Worm (Caenorhabditis elegans) whole organism, L3 larva: Measurements from ENCODE around the gene ZC262.13.
"Not testable (repeated sequence)": the region's sequence is repeated elsewhere in the genome, so short reads cannot be mapped to it uniquely, and the experiment has no call there.

Experiments
- R02D3.7 ChIP-seq: fragments of 150-350 bp; optimal IDR thresholded peaks from 2 replicates; lab custom pipeline; 2014; ENCODE audit warnings: missing biosample characterization, missing genetic modification characterization
- ZK546.5 ChIP-seq: sonication (generic microtip); optimal IDR thresholded peaks from 2 replicates; lab custom pipeline; 2017; ENCODE audit warnings: missing biosample characterization, missing genetic modification characterization
- aly-2 ChIP-seq: fragments of 150-350 bp; optimal IDR thresholded peaks from 2 replicates; lab custom pipeline; 2014; ENCODE audit warnings: missing biosample characterization, missing genetic modification characterization
- ceh-82 ChIP-seq: fragments of 150-350 bp; optimal IDR thresholded peaks from 2 replicates; lab custom pipeline; 2014; ENCODE audit warnings: missing biosample characterization, missing genetic modification characterization
- ceh-9 ChIP-seq: sonication (generic microtip); optimal IDR thresholded peaks from 2 replicates; lab custom pipeline; 2018; ENCODE audit warnings: missing biosample characterization, missing genetic modification characterization
- daf-12 ChIP-seq: fragments of 150-350 bp; optimal IDR thresholded peaks from 2 replicates; lab custom pipeline; 2014; ENCODE audit warnings: missing biosample characterization, missing genetic modification reagents, missing genetic modification characterization
- egl-27 ChIP-seq: sonication (generic microtip); optimal IDR thresholded peaks from 4 replicates; lab custom pipeline; 2017; ENCODE audit warnings: missing biosample characterization, missing genetic modification reagents, missing genetic modification characterization
- egl-5 ChIP-seq: fragments of 150-350 bp; optimal IDR thresholded peaks from 2 replicates; lab custom pipeline; 2017; ENCODE audit warnings: missing biosample characterization, missing genetic modification reagents, missing genetic modification characterization, inconsistent platforms
- elt-1 ChIP-seq: fragments of 150-350 bp; optimal IDR thresholded peaks from 2 replicates; lab custom pipeline; 2014; ENCODE audit warnings: missing biosample characterization, missing genetic modification characterization
- elt-3 ChIP-seq, 3 experiments: fragments of 150-350 bp in 1 of 3; sonication (generic microtip) in 2 of 3; optimal IDR thresholded peaks; 2 replicates in 2 of 3; 4 replicates in 1 of 3; lab custom pipeline; 2014 to 2017; ENCODE audit warnings: missing biosample characterization in 3 of 3, missing genetic modification characterization in 3 of 3
- eor-1 ChIP-seq, 2 experiments: fragments of 150-350 bp; optimal IDR thresholded peaks; 2 replicates each; lab custom pipeline; 2014 to 2018; ENCODE audit warnings: missing biosample characterization in 2 of 2, missing genetic modification characterization in 2 of 2
- fkh-2 ChIP-seq: fragments of 150-350 bp; optimal IDR thresholded peaks from 2 replicates; lab custom pipeline; 2014; ENCODE audit warnings: missing biosample characterization, missing genetic modification reagents, missing genetic modification characterization
- hmg-11 ChIP-seq: sonication (generic microtip); optimal IDR thresholded peaks from 2 replicates; lab custom pipeline; 2016; ENCODE audit warnings: missing genetic modification characterization, missing compliant biosample characterization
- jun-1 ChIP-seq: fragments of 150-350 bp; optimal IDR thresholded peaks from 2 replicates; lab custom pipeline; 2014; ENCODE audit warnings: missing biosample characterization, missing genetic modification reagents, missing genetic modification characterization
- lin-15B ChIP-seq: fragments of 150-350 bp; optimal IDR thresholded peaks from 2 replicates; lab custom pipeline; 2014; ENCODE audit warnings: missing biosample characterization, missing genetic modification characterization
- lin-39 ChIP-seq: fragments of 150-350 bp; optimal IDR thresholded peaks from 2 replicates; lab custom pipeline; 2018; ENCODE audit warnings: missing biosample characterization, missing genetic modification reagents, missing genetic modification characterization
- mdl-1 ChIP-seq: fragments of 150-350 bp; optimal IDR thresholded peaks from 2 replicates; lab custom pipeline; 2014; ENCODE audit warnings: missing biosample characterization, missing genetic modification characterization
- nfya-1 ChIP-seq: sonication (generic microtip); optimal IDR thresholded peaks from 2 replicates; lab custom pipeline; 2017; ENCODE audit warnings: missing genetic modification characterization, mild to moderate bottlenecking, missing compliant biosample characterization, antibody characterized with exemption, moderate library complexity; ENCODE audit not compliant: insufficient read depth
- nhr-11 ChIP-seq: fragments of 150-350 bp; optimal IDR thresholded peaks from 2 replicates; lab custom pipeline; 2014; ENCODE audit warnings: missing biosample characterization, missing genetic modification characterization
- nhr-12 ChIP-seq: fragments of 150-350 bp; optimal IDR thresholded peaks from 2 replicates; lab custom pipeline; 2014; ENCODE audit warnings: missing biosample characterization, missing genetic modification characterization
- nhr-23 ChIP-seq: fragments of 150-350 bp; optimal IDR thresholded peaks from 2 replicates; lab custom pipeline; 2014; ENCODE audit warnings: missing biosample characterization, missing genetic modification reagents, missing genetic modification characterization
- nhr-237 ChIP-seq: fragments of 150-350 bp; optimal IDR thresholded peaks from 2 replicates; lab custom pipeline; 2014; ENCODE audit warnings: missing biosample characterization, missing genetic modification characterization
- nhr-25 ChIP-seq: sonication (generic microtip); optimal IDR thresholded peaks from 2 replicates; lab custom pipeline; 2017; ENCODE audit warnings: missing biosample characterization, missing genetic modification characterization
- nhr-76 ChIP-seq: fragments of 150-350 bp; sonication (generic microtip); optimal IDR thresholded peaks from 5 replicates; lab custom pipeline; 2014; ENCODE audit warnings: missing biosample characterization, missing genetic modification characterization
- nhr-77 ChIP-seq: fragments of 150-350 bp; optimal IDR thresholded peaks from 2 replicates; lab custom pipeline; 2014; ENCODE audit warnings: missing biosample characterization, missing genetic modification characterization
- pha-4 ChIP-seq: fragments of 150-350 bp; optimal IDR thresholded peaks from 2 replicates; lab custom pipeline; 2014; ENCODE audit warnings: missing biosample characterization, missing genetic modification reagents, missing genetic modification characterization
- pqm-1 ChIP-seq: fragments of 150-350 bp; optimal IDR thresholded peaks from 2 replicates; lab custom pipeline; 2017; ENCODE audit warnings: missing biosample characterization, missing genetic modification characterization, inconsistent platforms
- sea-2 ChIP-seq: fragments of 150-350 bp; sonication (generic microtip); optimal IDR thresholded peaks from 4 replicates; lab custom pipeline; 2014; ENCODE audit warnings: missing biosample characterization, missing genetic modification reagents, missing genetic modification characterization
- skn-1 ChIP-seq: fragments of 150-350 bp; optimal IDR thresholded peaks from 2 replicates; lab custom pipeline; 2014; ENCODE audit warnings: missing biosample characterization, missing genetic modification characterization
- snpc-4 ChIP-seq: fragments of 150-350 bp; optimal IDR thresholded peaks from 2 replicates; lab custom pipeline; 2014; ENCODE audit warnings: missing biosample characterization, missing genetic modification characterization
- tbx-2 ChIP-seq: sonication (generic microtip); optimal IDR thresholded peaks from 2 replicates; lab custom pipeline; 2016; ENCODE audit warnings: mild to moderate bottlenecking, missing genetic modification characterization, missing compliant biosample characterization
- unc-62 ChIP-seq: fragments of 150-350 bp; sonication (generic microtip); optimal IDR thresholded peaks from 4 replicates; lab custom pipeline; 2014; ENCODE audit warnings: missing biosample characterization, missing genetic modification reagents, missing genetic modification characterization
- zag-1 ChIP-seq: fragments of 150-350 bp; optimal IDR thresholded peaks from 2 replicates; lab custom pipeline; 2014; ENCODE audit warnings: missing biosample characterization, missing genetic modification characterization
- ztf-4 ChIP-seq: fragments of 150-350 bp; optimal IDR thresholded peaks from 2 replicates; lab custom pipeline; 2014; ENCODE audit warnings: missing biosample characterization, missing genetic modification characterization

The ZC262.13 gene

DNA sequence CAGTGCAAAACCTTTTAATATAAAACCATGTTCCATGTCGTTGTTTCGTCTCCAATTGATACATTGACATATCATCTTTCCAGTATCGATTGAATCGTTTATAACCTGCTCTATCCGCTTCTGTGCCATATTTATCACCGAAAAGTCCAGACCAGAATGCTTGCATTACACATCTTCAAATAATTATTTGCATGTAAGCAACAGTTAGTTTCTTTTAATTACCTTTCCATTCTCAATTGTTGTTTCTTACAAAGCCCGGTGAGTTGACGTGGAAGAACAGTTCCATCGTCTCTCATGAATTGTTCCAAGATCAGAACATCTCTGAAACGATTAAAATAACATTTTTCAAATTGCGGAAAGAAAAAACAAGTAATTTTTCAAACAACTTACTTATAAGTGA, 5.2 kb downstream of the ZC262.13 start, which contains the start of gene iglr-2:
TSS of gene iglr-2 (minus strand) at position 101 of the 400 bp plus-strand sequence.
- TF ChIP-seq egl-5 (tag; lab: Kevin White, UChicago) = no peak
- no peak for TF ChIP-seq nhr-237 (tag; lab: Kevin White, UChicago)
- TF ChIP-seq nhr-23 (tag; lab: Kevin White, UChicago) = no peak
- no peak for TF ChIP-seq ZK546.5 (tag; lab: Kevin White, UChicago)
- TF ChIP-seq pha-4 (tag; lab: Kevin White, UChicago) = no peak
- no peak for TF ChIP-seq jun-1 (tag; lab: Kevin White, UChicago)
- no peak for TF ChIP-seq aly-2 (tag; lab: Kevin White, UChicago)
- TF ChIP-seq skn-1 = no peak
- TF ChIP-seq ztf-4 (tag; lab: Kevin White, UChicago) = no peak
- no peak for TF ChIP-seq elt-3 (tag; optimal IDR thresholded peaks at IDR 0.05; lab: Kevin White, UChicago)
- TF ChIP-seq nhr-76 (tag; lab: Kevin White, UChicago) = no peak
- no peak for TF ChIP-seq egl-27
- no peak for TF ChIP-seq sea-2 (GFP tag; lab: Kevin White, UChicago)
- TF ChIP-seq tbx-2 (tag; lab: Kevin White, UChicago) = no peak

DNA sequence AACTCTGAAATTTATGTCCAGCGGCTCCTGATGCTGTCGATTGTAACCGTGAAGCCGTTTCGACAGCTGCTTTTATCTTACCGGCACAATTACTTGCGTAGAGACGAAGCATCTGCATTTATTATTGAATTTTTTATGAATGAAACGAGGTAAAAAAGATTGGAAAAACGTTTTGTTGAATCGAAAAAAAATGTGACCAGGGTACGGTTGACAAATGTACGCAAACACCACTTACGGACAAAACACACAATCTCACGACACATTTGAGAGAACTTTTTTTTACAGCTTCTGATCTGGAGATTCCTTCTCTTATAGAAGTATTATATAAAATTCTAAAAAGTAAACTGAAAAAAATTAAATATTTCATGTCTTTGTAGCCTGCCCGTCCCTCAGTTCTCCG, 5.8 kb downstream of the ZC262.13 start, which contains the start of the genes mrps-18A and ZC262.2:
TSS of gene mrps-18A (minus strand) at position 141 of the 400 bp plus-strand sequence.
TSS of gene ZC262.2 (plus strand) at position 284 of the 400 bp plus-strand sequence.
- TF ChIP-seq elt-3 (tag; optimal IDR thresholded peaks at IDR 0.05; lab: Kevin White, UChicago) (no peak), tbx-2 (tag; lab: Kevin White, UChicago) (no peak), daf-12 (tag; lab: Kevin White, UChicago) (no peak), snpc-4 (tag; lab: Kevin White, UChicago) (no peak), lin-15B (tag; lab: Kevin White, UChicago) (peak; percentile 14), pha-4 (tag; lab: Kevin White, UChicago) (peak; percentile 63), nhr-23 (tag; lab: Kevin White, UChicago) (peak; percentile 5), nfya-1 (tag; lab: Kevin White, UChicago) (peak; percentile 76), unc-62 (GFP tag; lab: Kevin White, UChicago) (no peak), zag-1 (tag; lab: Kevin White, UChicago) (no peak)
- TF ChIP-seq, all 47 proteins: peak for 4

DNA sequence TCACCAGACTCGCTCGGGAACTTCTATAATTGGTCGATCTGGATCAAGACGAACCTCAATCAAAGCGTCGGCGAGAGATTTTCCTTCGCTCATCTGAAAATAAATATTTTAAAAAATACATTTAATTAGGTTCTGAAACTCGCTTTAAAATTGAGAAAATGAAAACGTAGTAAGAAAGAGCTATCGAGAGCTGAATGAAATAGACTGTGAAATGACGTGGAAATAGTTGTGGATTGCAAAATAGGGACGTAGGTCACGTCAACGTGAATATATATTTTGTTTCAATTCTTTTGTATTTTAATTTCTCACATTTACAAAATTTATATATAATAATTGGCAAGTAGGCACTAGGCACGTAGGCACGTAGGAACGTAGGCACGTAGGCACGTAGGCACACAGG, 8.4 kb downstream of the ZC262.13 start, which contains the start of gene ZC262.4:
TSS of gene ZC262.4 (minus strand) at position 101 of the 400 bp plus-strand sequence.
- TF ChIP-seq mdl-1 (no peak), pqm-1 (tag; lab: Kevin White, UChicago) (no peak), hmg-11 (tag; lab: Kevin White, UChicago) (no peak), aly-2 (tag; lab: Kevin White, UChicago) (no peak), ceh-9 (no peak), lin-39 (no peak), sea-2 (GFP tag; lab: Kevin White, UChicago) (no peak), eor-1 (tag; optimal IDR thresholded peaks at IDR 0.05; lab: Kevin White, UChicago) (no peak), elt-3 (tag; optimal IDR thresholded peaks at IDR 0.05; lab: Kevin White, UChicago) (no peak), ceh-82 (no peak), ZK546.5 (tag; lab: Kevin White, UChicago) (no peak), R02D3.7 (tag; lab: Kevin White, UChicago) (no peak), nhr-25 (tag; lab: Kevin White, UChicago) (no peak), nhr-11 (tag; lab: Kevin White, UChicago) (no peak), nhr-77 (tag; lab: Kevin White, UChicago) (no peak), elt-1 (tag; lab: Kevin White, UChicago) (no peak), daf-12 (tag; lab: Kevin White, UChicago) (no peak), fkh-2 (no peak)
- TF ChIP-seq, all 47 proteins: peak for 0

DNA sequence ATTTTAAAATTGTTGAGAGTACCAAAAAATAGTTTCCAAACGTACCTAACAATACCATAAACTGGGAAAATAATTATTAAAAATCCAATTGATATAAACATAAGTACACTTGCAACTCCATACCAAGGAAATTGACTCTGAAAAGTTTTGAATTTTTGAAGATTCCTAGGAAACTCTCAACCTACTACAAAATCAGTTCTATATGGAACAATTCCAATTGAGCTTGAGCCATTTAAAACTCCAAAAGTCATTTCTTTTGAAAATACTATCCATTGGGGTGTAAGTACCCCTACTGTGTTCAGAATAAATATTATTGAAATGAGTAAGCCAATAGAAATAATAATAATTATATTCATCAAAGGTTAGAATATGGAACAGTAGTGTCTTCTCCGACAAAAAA, 13.4 kb downstream of the ZC262.13 start, which contains the start of gene clc-28:
TSS of gene clc-28 (minus strand) at position 101 of the 400 bp plus-strand sequence.
- not testable (repeated sequence) for TF ChIP-seq lin-15B (tag; lab: Kevin White, UChicago); R02D3.7 (tag; lab: Kevin White, UChicago); sea-2 (GFP tag; lab: Kevin White, UChicago)

DNA sequence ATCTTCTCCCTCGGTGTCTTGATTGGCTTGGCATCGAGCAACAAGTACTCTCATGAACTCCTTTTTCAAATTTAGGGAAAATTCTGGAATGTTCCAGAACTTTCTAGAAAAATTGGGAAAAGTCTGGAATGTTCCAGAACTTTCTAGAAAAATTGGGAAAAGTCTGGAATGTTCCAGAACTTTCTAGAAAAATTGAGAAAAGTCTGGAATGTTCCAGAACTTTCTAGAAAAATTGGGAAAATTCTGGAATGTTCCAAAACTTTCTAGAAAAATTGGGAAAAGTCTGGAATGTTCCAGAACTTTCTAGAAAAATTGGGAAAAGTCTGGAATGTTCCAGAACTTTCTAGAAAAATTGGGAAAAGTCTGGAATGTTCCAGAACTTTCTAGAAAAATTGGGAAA, 18.3 kb downstream of the ZC262.13 start, which contains the start of gene ZC262.7:
TSS of gene ZC262.7 (minus strand) at position 54 of the 400 bp plus-strand sequence.
- TF ChIP-seq R02D3.7 (tag; lab: Kevin White, UChicago); ceh-82; nhr-12 (tag; lab: Kevin White, UChicago): not testable (repeated sequence)
